Worm (Caenorhabditis elegans) whole organism, early embryonic: ENCODE data around the gene F07A11.4.
A peak's percentile ranks its signal among the peaks of the same experiment; 100 is the strongest.

ENCODE experiments used
- B0310.2 ChIP-seq: sonication (generic microtip); optimal IDR thresholded peaks from 2 replicates; lab custom pipeline; 2016; ENCODE audit warnings: mild to moderate bottlenecking, missing genetic modification characterization, missing compliant biosample characterization
- F13C5.2 ChIP-seq: sonication (generic microtip); optimal IDR thresholded peaks from 2 replicates; lab custom pipeline; 2017; ENCODE audit warnings: mild to moderate bottlenecking, missing genetic modification characterization, inconsistent platforms, missing compliant biosample characterization
- aly-1 ChIP-seq: sonication (generic microtip); optimal IDR thresholded peaks from 2 replicates; lab custom pipeline; 2016; ENCODE audit warnings: missing genetic modification characterization, missing compliant biosample characterization
- ama-1 ChIP-seq: fragments of 150-350 bp; optimal IDR thresholded peaks from 2 replicates; lab custom pipeline; 2014
- ceh-13 ChIP-seq: fragments of 200-800 bp; sonication (Bioruptor generic); optimal IDR thresholded peaks from 2 replicates; lab custom pipeline; 2018; ENCODE audit warnings: mild to moderate bottlenecking, missing genetic modification characterization, missing compliant biosample characterization
- ceh-36 ChIP-seq: sonication (generic microtip); optimal IDR thresholded peaks from 2 replicates; lab custom pipeline; 2016; ENCODE audit warnings: missing genetic modification characterization, inconsistent platforms, missing compliant biosample characterization
- ets-7 ChIP-seq: sonication (generic microtip); optimal IDR thresholded peaks from 2 replicates; lab custom pipeline; 2016; ENCODE audit warnings: missing genotype, missing genetic modification characterization, missing compliant biosample characterization
- flt-1 ChIP-seq: fragments of 200-800 bp; sonication (Bioruptor generic); IDR thresholded peaks from 2 replicates; pipeline ENCODE4 v1.3.6; 2022; ENCODE audit warnings: missing genetic modification characterization, missing compliant biosample characterization
- hmbx-1 ChIP-seq: sonication (generic microtip); optimal IDR thresholded peaks from 2 replicates; lab custom pipeline; 2016; ENCODE audit warnings: mild to moderate bottlenecking, missing genetic modification characterization, missing compliant biosample characterization
- hmg-4 ChIP-seq: fragments of 200-800 bp; sonication (Bioruptor generic); optimal IDR thresholded peaks from 2 replicates; lab custom pipeline; 2018; ENCODE audit warnings: mild to moderate bottlenecking, missing genetic modification characterization, missing compliant biosample characterization
- hnd-1 ChIP-seq: sonication (generic microtip); optimal IDR thresholded peaks from 2 replicates; lab custom pipeline; 2016; ENCODE audit warnings: missing genetic modification characterization, missing compliant biosample characterization
- pes-1 ChIP-seq: fragments of 200-800 bp; sonication (Bioruptor generic); IDR thresholded peaks from 2 replicates; pipeline ENCODE4 v1.3.6; 2022; ENCODE audit warnings: missing genetic modification reagents, missing genetic modification characterization, missing compliant biosample characterization
- scrt-1 ChIP-seq: fragments of 200-800 bp; sonication (Bioruptor generic); IDR thresholded peaks from 2 replicates; pipeline ENCODE4 v1.3.6; 2022; ENCODE audit warnings: missing genetic modification characterization, missing compliant biosample characterization
- sea-1 ChIP-seq: fragments of 200-800 bp; sonication (Bioruptor generic); conservative IDR thresholded peaks from 2 replicates; pipeline ENCODE4 v1.3.6; 2022; ENCODE audit warnings: missing genetic modification characterization, missing compliant biosample characterization
- tbx-11 ChIP-seq: fragments of 200-800 bp; sonication (Bioruptor generic); IDR thresholded peaks from 2 replicates; pipeline ENCODE4 v1.3.6; 2022; ENCODE audit warnings: missing genetic modification characterization, missing compliant biosample characterization
- tbx-37 ChIP-seq: fragments of 200-800 bp; sonication (Bioruptor generic); conservative IDR thresholded peaks from 2 replicates; pipeline ENCODE4 v1.3.6; 2022; ENCODE audit warnings: missing genetic modification reagents, missing genetic modification characterization, missing compliant biosample characterization
- tra-4 ChIP-seq: sonication (generic microtip); optimal IDR thresholded peaks from 2 replicates; lab custom pipeline; 2017; ENCODE audit warnings: missing genetic modification characterization, missing compliant biosample characterization

The F07A11.4 gene

DNA sequence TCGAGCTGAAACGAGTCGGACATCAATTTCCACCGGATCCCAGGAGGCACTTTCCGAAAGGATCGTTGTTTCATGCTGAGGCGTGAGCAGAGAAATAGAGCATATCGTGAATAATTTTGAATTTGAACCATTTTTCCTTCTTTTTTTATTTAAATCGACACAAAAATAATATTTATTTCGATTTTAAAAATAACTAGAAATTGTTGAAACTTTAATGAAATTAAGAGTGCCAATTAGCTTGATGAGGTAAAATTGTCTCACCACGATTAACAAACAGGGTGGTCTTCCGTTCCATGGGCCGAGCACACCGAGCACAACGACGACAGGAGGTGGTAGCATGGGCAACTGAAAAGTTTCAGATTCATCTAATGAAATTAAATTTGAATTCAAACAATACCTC lies 12.5 kb upstream of the F07A11.4 start:
- TF ChIP-seq tbx-11 (GFP tag; lab: Robert Waterston, UW): no peak
- no peak for TF ChIP-seq scrt-1 (GFP tag; lab: Robert Waterston, UW)
- no peak for TF ChIP-seq tbx-37 (GFP tag; lab: Robert Waterston, UW)
- TF ChIP-seq aly-1: no peak
- TF ChIP-seq ceh-36 (tag; lab: Kevin White, UChicago): no peak
- no peak for TF ChIP-seq pes-1 (GFP tag; lab: Robert Waterston, UW)
- TF ChIP-seq ceh-13 (GFP tag; lab: Kevin White, UChicago): no peak
- no peak for TF ChIP-seq flt-1
- TF ChIP-seq tra-4 (tag; lab: Kevin White, UChicago): no peak
- TF ChIP-seq ets-7 (tag; lab: Kevin White, UChicago): no peak
- TF ChIP-seq sea-1 (GFP tag; lab: Robert Waterston, UW): no peak
- TF ChIP-seq hmbx-1 (tag; lab: Kevin White, UChicago): no peak
- no peak for TF ChIP-seq ama-1 (lab: Kevin White, UChicago)
- TF ChIP-seq F13C5.2: no peak
- TF ChIP-seq B0310.2 (tag; lab: Kevin White, UChicago): no peak

DNA sequence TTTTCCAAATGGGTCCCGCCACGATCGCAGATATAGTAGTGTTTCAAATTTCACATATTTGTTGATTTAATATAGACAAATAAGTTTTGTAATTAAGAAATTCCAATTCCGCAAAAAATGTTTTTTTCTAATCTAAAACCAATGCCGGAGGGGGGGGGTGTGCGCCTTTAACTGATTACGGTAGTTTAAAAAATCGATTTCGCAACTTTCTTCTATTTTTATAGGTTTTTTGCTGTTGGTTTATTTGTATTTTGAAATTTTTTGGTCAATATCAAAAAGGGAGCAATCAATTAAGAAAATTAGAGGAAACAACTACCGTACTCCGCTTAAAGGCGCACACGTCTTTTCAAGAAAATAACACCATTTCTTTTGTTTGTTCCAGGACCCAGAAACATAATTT lies 9.3 kb upstream of the F07A11.4 start:
- TF ChIP-seq tbx-11 (GFP tag; lab: Robert Waterston, UW) (no peak), ets-7 (tag; lab: Kevin White, UChicago) (no peak), tra-4 (tag; lab: Kevin White, UChicago) (no peak), tbx-37 (GFP tag; lab: Robert Waterston, UW) (no peak), sea-1 (GFP tag; lab: Robert Waterston, UW) (no peak), ceh-36 (tag; lab: Kevin White, UChicago) (no peak), hmbx-1 (tag; lab: Kevin White, UChicago) (no peak)

DNA sequence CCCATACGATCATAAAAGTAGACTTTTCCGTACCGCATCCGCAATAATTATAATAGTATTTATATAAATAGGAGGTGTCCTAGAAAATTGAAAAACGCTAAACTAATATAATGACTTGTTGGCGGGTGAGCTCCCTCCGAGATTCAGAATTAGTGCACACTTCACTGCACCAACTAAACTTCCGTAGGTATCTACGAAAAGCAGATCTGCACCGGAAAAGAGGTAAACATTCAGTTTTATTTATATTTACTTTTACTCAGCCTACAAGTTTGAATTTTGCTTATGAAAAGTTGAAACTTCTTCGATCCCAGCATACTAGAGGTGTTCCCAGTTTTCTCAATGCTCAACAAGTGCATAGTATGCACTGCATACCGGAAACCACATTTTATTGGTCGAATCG lies 8.8 kb upstream of the F07A11.4 start, which contains the start of gene F07A11.1:
Gene F07A11.1 (minus strand): TSS at position 101 of the 400 bp plus-strand sequence.
- TF ChIP-seq ama-1 (lab: Kevin White, UChicago) (no peak), tra-4 (tag; lab: Kevin White, UChicago) (no peak), sea-1 (GFP tag; lab: Robert Waterston, UW) (no peak), hmbx-1 (tag; lab: Kevin White, UChicago) (no peak)

ce11 chrII:11595368-11595996 lies 5.3 kb upstream of the F07A11.4 start, which contains the start of gene gfat-1:
TSS of gene gfat-1 (minus strand) at chrII:11595418.
- TF ChIP-seq aly-1: no peak
- TF ChIP-seq hmg-4: peak; percentile 6

ce11 chrII:11596157-11596740 lies 4.6 kb upstream of the F07A11.4 start:
- no peak for TF ChIP-seq ceh-36 (tag; lab: Kevin White, UChicago)
- TF ChIP-seq hmbx-1 (tag; lab: Kevin White, UChicago): no peak
- TF ChIP-seq aly-1: no peak
- no peak for TF ChIP-seq tbx-37 (GFP tag; lab: Robert Waterston, UW)
- no peak for TF ChIP-seq tbx-11 (GFP tag; lab: Robert Waterston, UW)
- TF ChIP-seq B0310.2 (tag; lab: Kevin White, UChicago): no peak
- no peak for TF ChIP-seq flt-1
- TF ChIP-seq sea-1 (GFP tag; lab: Robert Waterston, UW): no peak
- no peak for TF ChIP-seq ama-1 (lab: Kevin White, UChicago)
- no peak for TF ChIP-seq pes-1 (GFP tag; lab: Robert Waterston, UW)
- TF ChIP-seq hmg-4: no peak
- no peak for TF ChIP-seq ceh-13 (GFP tag; lab: Kevin White, UChicago)
- TF ChIP-seq ets-7 (tag; lab: Kevin White, UChicago): no peak
- no peak for TF ChIP-seq hnd-1 (tag; lab: Kevin White, UChicago)
- TF ChIP-seq F13C5.2: no peak
- no peak for TF ChIP-seq tra-4 (tag; lab: Kevin White, UChicago)
- no peak for TF ChIP-seq scrt-1 (GFP tag; lab: Robert Waterston, UW)

DNA sequence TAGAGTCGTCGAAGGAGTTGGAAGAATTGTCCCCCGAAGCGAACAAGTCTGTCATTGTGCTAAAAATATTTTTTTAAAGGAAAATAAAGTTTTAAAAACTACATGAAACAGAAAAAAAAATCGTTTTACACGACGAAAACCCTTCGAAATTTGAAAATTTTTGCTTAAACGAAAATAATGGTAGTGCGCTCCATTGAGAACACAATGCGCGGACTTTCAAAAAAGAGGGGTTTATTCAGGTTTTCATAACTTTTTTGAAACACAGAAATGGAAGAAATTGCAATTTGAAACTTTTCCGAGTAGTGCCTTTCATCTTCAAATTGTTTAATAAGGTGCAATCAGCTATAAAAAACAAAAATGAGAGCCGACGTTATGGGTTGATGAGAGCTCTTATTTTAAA lies 1.1 kb upstream of the F07A11.4 start, which contains the start of gene npp-5:
Gene npp-5 (minus strand): TSS at position 59 of the 400 bp plus-strand sequence.
- TF ChIP-seq hmg-4 (no peak), aly-1 (no peak), sea-1 (GFP tag; lab: Robert Waterston, UW) (no peak), tbx-11 (GFP tag; lab: Robert Waterston, UW) (no peak), pes-1 (GFP tag; lab: Robert Waterston, UW) (no peak), tbx-37 (GFP tag; lab: Robert Waterston, UW) (no peak), scrt-1 (GFP tag; lab: Robert Waterston, UW) (no peak)

- TF ChIP-seq flt-1 (no peak), aly-1 (no peak), hmbx-1 (tag; lab: Kevin White, UChicago) (no peak), ets-7 (tag; lab: Kevin White, UChicago) (no peak), sea-1 (GFP tag; lab: Robert Waterston, UW) (no peak), hmg-4 (no peak), ceh-13 (GFP tag; lab: Kevin White, UChicago) (no peak), hnd-1 (tag; lab: Kevin White, UChicago) (no peak), tra-4 (tag; lab: Kevin White, UChicago) (no peak), tbx-37 (GFP tag; lab: Robert Waterston, UW) (no peak), F13C5.2 (no peak), pes-1 (GFP tag; lab: Robert Waterston, UW) (no peak), tbx-11 (GFP tag; lab: Robert Waterston, UW) (no peak), B0310.2 (tag; lab: Kevin White, UChicago) (no peak), ama-1 (lab: Kevin White, UChicago) (no peak), scrt-1 (GFP tag; lab: Robert Waterston, UW) (no peak), ceh-36 (tag; lab: Kevin White, UChicago) (no peak)
Observed at ce11 chrII:11602387-11602960, 1.7 kb downstream of the F07A11.4 start.
